Worm (Caenorhabditis elegans) whole organism, L3 larva: Measurements from ENCODE around the gene E02A10.3.

ENCODE experiments used
- R02D3.7 ChIP-seq: fragments of 150-350 bp; optimal IDR thresholded peaks from 2 replicates; lab custom pipeline; 2014; ENCODE audit warnings: missing biosample characterization, missing genetic modification characterization
- aly-2 ChIP-seq: fragments of 150-350 bp; optimal IDR thresholded peaks from 2 replicates; lab custom pipeline; 2014; ENCODE audit warnings: missing biosample characterization, missing genetic modification characterization
- ama-1 ChIP-seq: fragments of 150-350 bp; optimal IDR thresholded peaks from 2 replicates; lab custom pipeline; 2018
- ceh-16 ChIP-seq: sonication (generic microtip); optimal IDR thresholded peaks from 2 replicates; lab custom pipeline; 2017; ENCODE audit warnings: missing biosample characterization, missing genetic modification characterization
- ceh-28 ChIP-seq: fragments of 150-350 bp; optimal IDR thresholded peaks from 2 replicates; lab custom pipeline; 2014; ENCODE audit warnings: missing biosample characterization, missing genetic modification reagents, missing genetic modification characterization
- daf-12 ChIP-seq: fragments of 150-350 bp; optimal IDR thresholded peaks from 2 replicates; lab custom pipeline; 2014; ENCODE audit warnings: missing biosample characterization, missing genetic modification reagents, missing genetic modification characterization
- egl-27 ChIP-seq: sonication (generic microtip); optimal IDR thresholded peaks from 4 replicates; lab custom pipeline; 2017; ENCODE audit warnings: missing biosample characterization, missing genetic modification reagents, missing genetic modification characterization
- elt-1 ChIP-seq: fragments of 150-350 bp; optimal IDR thresholded peaks from 2 replicates; lab custom pipeline; 2014; ENCODE audit warnings: missing biosample characterization, missing genetic modification characterization
- elt-2 ChIP-seq: sonication (generic microtip); optimal IDR thresholded peaks from 2 replicates; lab custom pipeline; 2016; ENCODE audit warnings: missing genetic modification reagents, mild to moderate bottlenecking, missing genetic modification characterization, missing compliant biosample characterization
- elt-3 ChIP-seq, 3 experiments: fragments of 150-350 bp in 1 of 3; sonication (generic microtip) in 2 of 3; optimal IDR thresholded peaks; 2 replicates in 2 of 3; 4 replicates in 1 of 3; lab custom pipeline; 2014 to 2017; ENCODE audit warnings: missing biosample characterization in 3 of 3, missing genetic modification characterization in 3 of 3
- fkh-2 ChIP-seq: fragments of 150-350 bp; optimal IDR thresholded peaks from 2 replicates; lab custom pipeline; 2014; ENCODE audit warnings: missing biosample characterization, missing genetic modification reagents, missing genetic modification characterization
- hmg-11 ChIP-seq: sonication (generic microtip); optimal IDR thresholded peaks from 2 replicates; lab custom pipeline; 2016; ENCODE audit warnings: missing genetic modification characterization, missing compliant biosample characterization
- lin-15B ChIP-seq: fragments of 150-350 bp; optimal IDR thresholded peaks from 2 replicates; lab custom pipeline; 2014; ENCODE audit warnings: missing biosample characterization, missing genetic modification characterization
- lin-39 ChIP-seq: fragments of 150-350 bp; optimal IDR thresholded peaks from 2 replicates; lab custom pipeline; 2018; ENCODE audit warnings: missing biosample characterization, missing genetic modification reagents, missing genetic modification characterization
- mdl-1 ChIP-seq: fragments of 150-350 bp; optimal IDR thresholded peaks from 2 replicates; lab custom pipeline; 2014; ENCODE audit warnings: missing biosample characterization, missing genetic modification characterization
- mml-1 ChIP-seq: fragments of 150-350 bp; sonication (generic microtip); optimal IDR thresholded peaks from 3 replicates; lab custom pipeline; 2014; ENCODE audit warnings: missing biosample characterization, missing genetic modification characterization
- nfya-1 ChIP-seq: sonication (generic microtip); optimal IDR thresholded peaks from 2 replicates; lab custom pipeline; 2017; ENCODE audit warnings: missing genetic modification characterization, mild to moderate bottlenecking, missing compliant biosample characterization, antibody characterized with exemption, moderate library complexity; ENCODE audit not compliant: insufficient read depth
- nhr-11 ChIP-seq: fragments of 150-350 bp; optimal IDR thresholded peaks from 2 replicates; lab custom pipeline; 2014; ENCODE audit warnings: missing biosample characterization, missing genetic modification characterization
- nhr-23 ChIP-seq: fragments of 150-350 bp; optimal IDR thresholded peaks from 2 replicates; lab custom pipeline; 2014; ENCODE audit warnings: missing biosample characterization, missing genetic modification reagents, missing genetic modification characterization
- nhr-25 ChIP-seq: sonication (generic microtip); optimal IDR thresholded peaks from 2 replicates; lab custom pipeline; 2017; ENCODE audit warnings: missing biosample characterization, missing genetic modification characterization
- nhr-43 ChIP-seq: sonication (generic microtip); optimal IDR thresholded peaks from 2 replicates; lab custom pipeline; 2016; ENCODE audit warnings: mild to moderate bottlenecking, missing genetic modification characterization, missing compliant biosample characterization; ENCODE audit not compliant: poor library complexity, severe bottlenecking
- nhr-76 ChIP-seq: fragments of 150-350 bp; sonication (generic microtip); optimal IDR thresholded peaks from 5 replicates; lab custom pipeline; 2014; ENCODE audit warnings: missing biosample characterization, missing genetic modification characterization
- pha-4 ChIP-seq: fragments of 150-350 bp; optimal IDR thresholded peaks from 2 replicates; lab custom pipeline; 2014; ENCODE audit warnings: missing biosample characterization, missing genetic modification reagents, missing genetic modification characterization
- pqm-1 ChIP-seq: fragments of 150-350 bp; optimal IDR thresholded peaks from 2 replicates; lab custom pipeline; 2017; ENCODE audit warnings: missing biosample characterization, missing genetic modification characterization, inconsistent platforms
- skn-1 ChIP-seq: fragments of 150-350 bp; optimal IDR thresholded peaks from 2 replicates; lab custom pipeline; 2014; ENCODE audit warnings: missing biosample characterization, missing genetic modification characterization
- tbx-2 ChIP-seq: sonication (generic microtip); optimal IDR thresholded peaks from 2 replicates; lab custom pipeline; 2016; ENCODE audit warnings: mild to moderate bottlenecking, missing genetic modification characterization, missing compliant biosample characterization
- unc-62 ChIP-seq: fragments of 150-350 bp; sonication (generic microtip); optimal IDR thresholded peaks from 4 replicates; lab custom pipeline; 2014; ENCODE audit warnings: missing biosample characterization, missing genetic modification reagents, missing genetic modification characterization
- zag-1 ChIP-seq: fragments of 150-350 bp; optimal IDR thresholded peaks from 2 replicates; lab custom pipeline; 2014; ENCODE audit warnings: missing biosample characterization, missing genetic modification characterization

The E02A10.3 gene

ce11 chrV:12532369-12532768 lies 47.0 kb upstream of the E02A10.3 start:
- TF ChIP-seq pqm-1 (tag; lab: Kevin White, UChicago) (peak; percentile 44), elt-2 (tag; lab: Kevin White, UChicago) (peak; percentile 66), mdl-1 (tag; lab: Kevin White, UChicago) (no peak), mml-1 (tag; lab: Kevin White, UChicago) (no peak), pha-4 (tag; lab: Kevin White, UChicago) (no peak), nfya-1 (no peak), lin-15B (tag; lab: Kevin White, UChicago) (no peak), ama-1 (lab: Kevin White, UChicago) (no peak), ceh-28 (tag; lab: Kevin White, UChicago) (no peak)

- TF ChIP-seq aly-2 (tag; lab: Kevin White, UChicago): no peak
- TF ChIP-seq unc-62 (GFP tag; lab: Kevin White, UChicago): peak; percentile 88
- TF ChIP-seq elt-1 (tag; lab: Kevin White, UChicago): peak; percentile 25
- peak; percentile 40 to 97 (median 51) for TF ChIP-seq elt-3 (tag; optimal IDR thresholded peaks at IDR 0.05; lab: Kevin White, UChicago)
- peak; percentile 81 for TF ChIP-seq nhr-25 (tag; lab: Kevin White, UChicago)
- TF ChIP-seq nhr-43: peak; percentile 55
- TF ChIP-seq nfya-1: peak; percentile 30
- TF ChIP-seq daf-12: peak; percentile 26
- TF ChIP-seq skn-1 (tag; lab: Kevin White, UChicago): no peak
- no peak for TF ChIP-seq nhr-11
- TF ChIP-seq mml-1 (tag; lab: Kevin White, UChicago): no peak
- no peak for TF ChIP-seq fkh-2 (tag; lab: Kevin White, UChicago)
- no peak for TF ChIP-seq mdl-1 (tag; lab: Kevin White, UChicago)
- no peak for TF ChIP-seq lin-39 (tag; lab: Kevin White, UChicago)
- no peak for TF ChIP-seq hmg-11 (tag; lab: Kevin White, UChicago)
Observed at ce11 chrV:12533635-12534150, 45.7 kb upstream of the E02A10.3 start.

- TF ChIP-seq pha-4 (tag; lab: Kevin White, UChicago): peak; percentile 26
- no peak for TF ChIP-seq fkh-2 (tag; lab: Kevin White, UChicago)
Observed at ce11 chrV:12534941-12535340, 44.5 kb upstream of the E02A10.3 start.

ce11 chrV:12536409-12537038 lies 42.9 kb upstream of the E02A10.3 start:
- TF ChIP-seq nhr-25 (tag; lab: Kevin White, UChicago) (peak; percentile 31), nhr-23 (tag; lab: Kevin White, UChicago) (peak; percentile 43), nfya-1 (peak; percentile 16), tbx-2 (tag; lab: Kevin White, UChicago) (no peak), lin-39 (tag; lab: Kevin White, UChicago) (peak; percentile 57)

ce11 chrV:12537505-12537904 lies 41.9 kb upstream of the E02A10.3 start:
- TF ChIP-seq nhr-76: no peak
- no peak for TF ChIP-seq elt-2 (tag; lab: Kevin White, UChicago)
- TF ChIP-seq ceh-16 (tag; lab: Kevin White, UChicago): no peak
- TF ChIP-seq hmg-11 (tag; lab: Kevin White, UChicago): no peak
- TF ChIP-seq lin-15B (tag; lab: Kevin White, UChicago): no peak
- TF ChIP-seq zag-1: no peak
- no peak for TF ChIP-seq R02D3.7 (tag; lab: Kevin White, UChicago)
- peak; percentile 59 for TF ChIP-seq elt-1 (tag; lab: Kevin White, UChicago)
- TF ChIP-seq unc-62 (GFP tag; lab: Kevin White, UChicago): peak; percentile 68
- TF ChIP-seq daf-12: peak; percentile 57
- peak; percentile 84 for TF ChIP-seq nhr-25 (tag; lab: Kevin White, UChicago)
- peak; percentile 81 for TF ChIP-seq nhr-23 (tag; lab: Kevin White, UChicago)

ce11 chrV:12538984-12539852 lies 40.2 kb upstream of the E02A10.3 start:
- peak; percentile 95 for TF ChIP-seq elt-1 (tag; lab: Kevin White, UChicago)
- TF ChIP-seq lin-39 (tag; lab: Kevin White, UChicago): peak; percentile 3
- no peak for TF ChIP-seq egl-27 (tag; lab: Kevin White, UChicago)
- peak; percentile 39 for TF ChIP-seq nfya-1
- TF ChIP-seq nhr-25 (tag; lab: Kevin White, UChicago): peak; percentile 27
- no peak for TF ChIP-seq fkh-2 (tag; lab: Kevin White, UChicago)
- peak; percentile 24 for TF ChIP-seq hmg-11 (tag; lab: Kevin White, UChicago)
- TF ChIP-seq, all 47 proteins: peak for 5
